Fruit fly (Drosophila melanogaster): Measurements from ENCODE around the gene Wdr24.

The Wdr24 gene

dm6 chr3R:29777213-29777612 lies 32.3 kb upstream of the Wdr24 start:
- TF ChIP-seq gl (tag; optimal IDR thresholded peaks at IDR 0.05) (no peak), fd96Ca (GFP tag; IDR thresholded peaks at IDR 0.05) (no peak), CG4496 (GFP tag; IDR thresholded peaks at IDR 0.05) (no peak), Pif1A (GFP tag; optimal IDR thresholded peaks at IDR 0.05) (no peak), CG14655 (GFP tag; optimal IDR thresholded peaks at IDR 0.05) (no peak), CG13204 (GFP tag; optimal IDR thresholded peaks at IDR 0.05) (no peak), rn (GFP tag; IDR thresholded peaks at IDR 0.05) (no peak), Pif1B (GFP tag; optimal IDR thresholded peaks at IDR 0.05) (no peak), CG10348 (GFP tag; IDR thresholded peaks at IDR 0.05) (no peak), CG8301 (tag; optimal IDR thresholded peaks at IDR 0.05) (no peak), CG15710 (tag; optimal IDR thresholded peaks at IDR 0.05) (no peak), CG32121 (GFP tag; IDR thresholded peaks at IDR 0.05) (no peak)

dm6 chr3R:29775755-29776686 lies 31.1 kb upstream of the Wdr24 start:
- TF ChIP-seq CG8159 (tag; optimal IDR thresholded peaks at IDR 0.05), result peak; percentile 59
- TF ChIP-seq CG34367 (tag; optimal IDR thresholded peaks at IDR 0.05), result no peak
- no peak for TF ChIP-seq CG32121 (GFP tag; IDR thresholded peaks at IDR 0.05)
- no peak for TF ChIP-seq CG4496 (GFP tag; IDR thresholded peaks at IDR 0.05)
- no peak for TF ChIP-seq rn (GFP tag; IDR thresholded peaks at IDR 0.05)
- peak; percentile 7 for TF ChIP-seq CG14655 (GFP tag; optimal IDR thresholded peaks at IDR 0.05)
- no peak for TF ChIP-seq Snoo (tag; optimal IDR thresholded peaks at IDR 0.05)
- TF ChIP-seq CG17806 (tag; optimal IDR thresholded peaks at IDR 0.05), result peak; percentile 5
- peak; percentile 7 for TF ChIP-seq CG9948 (tag; optimal IDR thresholded peaks at IDR 0.05)

dm6 chr3R:29774360-29775193 lies 29.7 kb upstream of the Wdr24 start:
- TF ChIP-seq CG17806 (tag; optimal IDR thresholded peaks at IDR 0.05), result no peak
- TF ChIP-seq Ets98B (GFP tag; IDR thresholded peaks at IDR 0.05), result peak; percentile 56; the same call in 1 of the 2 replicates
- TF ChIP-seq CG8159 (tag; optimal IDR thresholded peaks at IDR 0.05), result no peak
- no peak for TF ChIP-seq Pif1B (GFP tag; optimal IDR thresholded peaks at IDR 0.05)
- peak; percentile 9 for TF ChIP-seq gl (tag; optimal IDR thresholded peaks at IDR 0.05)
- TF ChIP-seq CG15710 (tag; optimal IDR thresholded peaks at IDR 0.05), result no peak
- no peak for TF ChIP-seq CG14655 (GFP tag; optimal IDR thresholded peaks at IDR 0.05)
- TF ChIP-seq CG32121 (GFP tag; IDR thresholded peaks at IDR 0.05), result peak; percentile 26; the same call in 1 of the 2 replicates
- no peak for TF ChIP-seq CG4496 (GFP tag; IDR thresholded peaks at IDR 0.05)
- TF ChIP-seq CG13204 (GFP tag; optimal IDR thresholded peaks at IDR 0.05), result peak; percentile 50
- no peak for TF ChIP-seq CG10348 (GFP tag; IDR thresholded peaks at IDR 0.05)
- TF ChIP-seq rn (GFP tag; IDR thresholded peaks at IDR 0.05), result no peak
- TF ChIP-seq fd96Ca (GFP tag; IDR thresholded peaks at IDR 0.05), result peak; percentile 47; the same call in 2 of the 3 replicates
- TF ChIP-seq Pif1A (GFP tag; optimal IDR thresholded peaks at IDR 0.05), result no peak
- no peak; the same call in 1 of the 2 replicates for TF ChIP-seq CG12605 (GFP tag; IDR thresholded peaks at IDR 0.05)
- no peak for TF ChIP-seq CG8301 (tag; optimal IDR thresholded peaks at IDR 0.05)
- TF ChIP-seq D1 (tag; optimal IDR thresholded peaks at IDR 0.05), result no peak
- no peak for TF ChIP-seq CG34367 (tag; optimal IDR thresholded peaks at IDR 0.05)
- TF ChIP-seq Snoo (tag; optimal IDR thresholded peaks at IDR 0.05), result no peak
- TF ChIP-seq CG9948 (tag; optimal IDR thresholded peaks at IDR 0.05), result no peak
- peak; percentile 41 for TF ChIP-seq EcR (GFP tag; optimal IDR thresholded peaks at IDR 0.05)

dm6 chr3R:29773833-29774324 lies 29.0 kb upstream of the Wdr24 start:
- TF ChIP-seq Pif1A (GFP tag; optimal IDR thresholded peaks at IDR 0.05) (peak; percentile 82), CG8301 (tag; optimal IDR thresholded peaks at IDR 0.05) (peak; percentile 80), D1 (tag; optimal IDR thresholded peaks at IDR 0.05) (no peak), CG10348 (GFP tag; IDR thresholded peaks at IDR 0.05) (peak; percentile 42), CG14655 (GFP tag; optimal IDR thresholded peaks at IDR 0.05) (peak; percentile 84), CG9948 (tag; optimal IDR thresholded peaks at IDR 0.05) (peak; percentile 74), CG15710 (tag; optimal IDR thresholded peaks at IDR 0.05) (peak; percentile 86), CG17806 (tag; optimal IDR thresholded peaks at IDR 0.05) (peak; percentile 68), CG13204 (GFP tag; optimal IDR thresholded peaks at IDR 0.05) (peak; percentile 53), Pif1B (GFP tag; optimal IDR thresholded peaks at IDR 0.05) (peak; percentile 70), CG8159 (tag; optimal IDR thresholded peaks at IDR 0.05) (peak; percentile 83), CG12605 (GFP tag; IDR thresholded peaks at IDR 0.05) (no peak), Ets98B (GFP tag; IDR thresholded peaks at IDR 0.05) (peak; percentile 43; the same call in 1 of the 2 replicates), Snoo (tag; optimal IDR thresholded peaks at IDR 0.05) (peak; percentile 4), CG32121 (GFP tag; IDR thresholded peaks at IDR 0.05) (peak; percentile 78), CG4496 (GFP tag; IDR thresholded peaks at IDR 0.05) (peak; percentile 78; the same call in 2 of the 3 replicates), gl (tag; optimal IDR thresholded peaks at IDR 0.05) (peak; percentile 50), EcR (GFP tag; optimal IDR thresholded peaks at IDR 0.05) (no peak), rn (GFP tag; IDR thresholded peaks at IDR 0.05) (peak; percentile 67; the same call in 1 of the 2 replicates), CG34367 (tag; optimal IDR thresholded peaks at IDR 0.05) (peak; percentile 78), fd96Ca (GFP tag; IDR thresholded peaks at IDR 0.05) (peak; percentile 86)
